Worm (Caenorhabditis elegans) whole organism, L1 larva: ENCODE results near the gene sru-12.
"Not testable (repeated sequence)": the region's sequence is repeated elsewhere in the genome, so short reads cannot be mapped to it uniquely, and the experiment has no call there.

ENCODE experiments used
- alr-1 ChIP-seq: fragments of 200-800 bp; sonication (Bioruptor generic); optimal IDR thresholded peaks from 2 replicates; lab custom pipeline; 2018; ENCODE audit warnings: borderline replicate concordance, mild to moderate bottlenecking, missing genetic modification characterization, missing compliant biosample characterization
- fkh-10 ChIP-seq: sonication (generic microtip); optimal IDR thresholded peaks from 2 replicates; lab custom pipeline; 2017; ENCODE audit warnings: missing biosample characterization, missing genetic modification reagents, missing genetic modification characterization
- fkh-4 ChIP-seq: sonication (generic microtip); optimal IDR thresholded peaks from 2 replicates; lab custom pipeline; 2016; ENCODE audit warnings: missing compliant biosample characterization, missing genetic modification characterization, borderline replicate concordance
- isw-1 ChIP-seq: fragments of 200-800 bp; sonication (Bioruptor generic); IDR thresholded peaks from 2 replicates; pipeline ENCODE4 v1.3.6; 2022; ENCODE audit warnings: missing genetic modification characterization, missing compliant biosample characterization
- nhr-47 ChIP-seq: sonication (generic microtip); optimal IDR thresholded peaks from 2 replicates; lab custom pipeline; 2016; ENCODE audit warnings: mild to moderate bottlenecking, missing genetic modification characterization, moderate library complexity, missing compliant biosample characterization
- nhr-76 ChIP-seq: sonication (generic microtip); optimal IDR thresholded peaks from 2 replicates; lab custom pipeline; 2017; ENCODE audit warnings: missing biosample characterization, missing genetic modification characterization
- tbx-2 ChIP-seq: sonication (generic microtip); optimal IDR thresholded peaks from 2 replicates; lab custom pipeline; 2016; ENCODE audit warnings: missing genetic modification characterization, missing compliant biosample characterization
- unc-98 ChIP-seq: fragments of 200-800 bp; sonication (Bioruptor generic); IDR thresholded peaks from 2 replicates; pipeline ENCODE4 v1.3.6; 2022; ENCODE audit warnings: missing genetic modification characterization, missing compliant biosample characterization

DNA sequence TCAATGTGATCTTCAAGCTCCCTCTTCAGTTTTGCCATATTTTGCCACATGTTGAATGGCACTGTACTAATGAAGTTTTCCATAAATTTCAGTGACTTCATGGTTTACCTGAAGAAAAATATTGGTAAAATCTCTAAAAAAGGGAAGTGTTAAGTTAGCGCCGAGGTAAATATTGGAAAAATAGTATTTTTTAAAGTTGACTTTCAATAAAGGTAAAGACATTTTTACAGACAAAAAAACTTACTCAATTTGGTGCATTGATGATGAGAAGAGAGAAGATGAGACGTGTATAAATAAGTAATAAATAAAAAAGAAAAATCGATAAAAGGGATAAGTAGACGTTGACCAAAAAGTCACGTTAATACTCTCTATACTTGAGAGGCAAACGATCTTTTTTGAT lies 14.8 kb downstream of the sru-12 start, which contains the start of gene Y45F10B.9:
- not testable (repeated sequence) for TF ChIP-seq unc-98 (GFP tag; lab: Robert Waterston, UW); nhr-47 (tag; lab: Kevin White, UChicago); isw-1 (GFP tag; lab: Robert Waterston, UW); alr-1 (tag; lab: Kevin White, UChicago); nhr-76 (tag; lab: Kevin White, UChicago); tbx-2 (tag; lab: Kevin White, UChicago); fkh-4; fkh-10
